Worm (Caenorhabditis elegans) whole organism, L1 larva: ENCODE measurements around the gene aakb-1.

Source experiments
- C04F5.9 ChIP-seq: sonication (generic microtip); optimal IDR thresholded peaks from 2 replicates; lab custom pipeline; 2016; ENCODE audit warnings: missing genetic modification characterization, missing compliant biosample characterization
- F16B12.6 ChIP-seq: fragments of 150-350 bp; optimal IDR thresholded peaks from 2 replicates; lab custom pipeline; 2014; ENCODE audit warnings: missing biosample characterization, missing genetic modification characterization
- alr-1 ChIP-seq: fragments of 200-800 bp; sonication (Bioruptor generic); optimal IDR thresholded peaks from 2 replicates; lab custom pipeline; 2018; ENCODE audit warnings: borderline replicate concordance, mild to moderate bottlenecking, missing genetic modification characterization, missing compliant biosample characterization
- aly-2 ChIP-seq: fragments of 150-350 bp; optimal IDR thresholded peaks from 2 replicates; lab custom pipeline; 2014; ENCODE audit warnings: missing biosample characterization, missing genetic modification characterization
- blmp-1 ChIP-seq: fragments of 150-350 bp; optimal IDR thresholded peaks from 2 replicates; lab custom pipeline; 2014; ENCODE audit warnings: missing biosample characterization, missing genetic modification characterization
- ceh-88 ChIP-seq: fragments of 200-800 bp; sonication (Bioruptor generic); IDR thresholded peaks from 2 replicates; pipeline ENCODE4 v1.3.6; 2022; ENCODE audit warnings: missing genetic modification characterization, missing compliant biosample characterization
- ceh-90 ChIP-seq: sonication (generic microtip); optimal IDR thresholded peaks from 2 replicates; lab custom pipeline; 2016; ENCODE audit warnings: missing genetic modification characterization, missing compliant biosample characterization
- dpl-1 ChIP-seq, 3 experiments: fragments of 150-350 bp in 2 of 3; sonication (generic microtip) in 1 of 3; optimal IDR thresholded peaks; 2 replicates each; lab custom pipeline; 2014 to 2017; ENCODE audit warnings: missing biosample characterization in 3 of 3, missing genetic modification characterization in 3 of 3, missing genetic modification reagents in 3 of 3
- dsc-1 ChIP-seq: sonication (generic microtip); optimal IDR thresholded peaks from 2 replicates; lab custom pipeline; 2016; ENCODE audit warnings: mild to moderate bottlenecking, missing genetic modification characterization, missing compliant biosample characterization
- efl-1 ChIP-seq, 4 experiments: fragments of 150-350 bp; optimal IDR thresholded peaks in 3 of 4; peaks in 1 of 4; 1 replicate in 1 of 4; 2 replicates in 3 of 4; lab custom pipeline; 2014; ENCODE audit warnings: missing biosample characterization in 2 of 4, missing genetic modification characterization in 2 of 4, missing genetic modification reagents in 2 of 4
- elt-3 ChIP-seq, 6 experiments: fragments of 150-350 bp in 1 of 6; sonication (generic microtip); optimal IDR thresholded peaks; 2 replicates each; lab custom pipeline; 2017 to 2018; ENCODE audit warnings: missing biosample characterization in 6 of 6, missing genetic modification characterization in 6 of 6, inconsistent platforms in 1 of 6
- fos-1 ChIP-seq: fragments of 150-350 bp; optimal IDR thresholded peaks from 2 replicates; lab custom pipeline; 2014; ENCODE audit warnings: missing biosample characterization, missing genetic modification characterization
- grh-1 ChIP-seq: fragments of 200-800 bp; sonication (Bioruptor generic); IDR thresholded peaks from 2 replicates; pipeline ENCODE4 v1.3.6; 2022; ENCODE audit warnings: missing genetic modification reagents, missing genetic modification characterization, missing compliant biosample characterization
- hlh-17 ChIP-seq: fragments of 200-800 bp; sonication (Bioruptor generic); optimal IDR thresholded peaks from 2 replicates; lab custom pipeline; 2018; ENCODE audit warnings: missing genetic modification characterization, mild to moderate bottlenecking, missing compliant biosample characterization, moderate library complexity, borderline replicate concordance
- hpl-2 ChIP-seq: fragments of 150-350 bp; optimal IDR thresholded peaks from 2 replicates; lab custom pipeline; 2014; ENCODE audit warnings: missing biosample characterization, missing genetic modification reagents, missing genetic modification characterization
- jun-1 ChIP-seq: fragments of 150-350 bp; optimal IDR thresholded peaks from 2 replicates; lab custom pipeline; 2014; ENCODE audit warnings: missing biosample characterization, missing genetic modification reagents, missing genetic modification characterization
- lin-13 ChIP-seq: fragments of 150-350 bp; optimal IDR thresholded peaks from 2 replicates; lab custom pipeline; 2014; ENCODE audit warnings: missing biosample characterization, missing genetic modification reagents, missing genetic modification characterization
- lin-15B ChIP-seq: fragments of 150-350 bp; sonication (generic microtip); optimal IDR thresholded peaks from 3 replicates; lab custom pipeline; 2014; ENCODE audit warnings: missing biosample characterization, missing genetic modification characterization
- lin-39 ChIP-seq: fragments of 150-350 bp; optimal IDR thresholded peaks from 2 replicates; lab custom pipeline; 2014; ENCODE audit warnings: missing biosample characterization, missing genetic modification reagents, missing genetic modification characterization
- lir-3 ChIP-seq: sonication (generic microtip); optimal IDR thresholded peaks from 2 replicates; lab custom pipeline; 2016; ENCODE audit warnings: mild to moderate bottlenecking, missing genetic modification characterization, moderate library complexity, missing compliant biosample characterization; ENCODE audit not compliant: poor library complexity
- lsy-2 ChIP-seq, 2 experiments: fragments of 150-350 bp; optimal IDR thresholded peaks; 2 replicates each; lab custom pipeline; 2014; ENCODE audit warnings: missing biosample characterization in 2 of 2, missing genetic modification characterization in 2 of 2
- mef-2 ChIP-seq: fragments of 150-350 bp; optimal IDR thresholded peaks from 2 replicates; lab custom pipeline; 2014; ENCODE audit warnings: missing biosample characterization, missing genetic modification characterization
- nhr-11 ChIP-seq: fragments of 150-350 bp; optimal IDR thresholded peaks from 2 replicates; lab custom pipeline; 2014; ENCODE audit warnings: missing biosample characterization, missing genetic modification characterization
- nhr-12 ChIP-seq: sonication (generic microtip); optimal IDR thresholded peaks from 2 replicates; lab custom pipeline; 2017; ENCODE audit warnings: missing biosample characterization, missing genetic modification characterization
- nhr-20 ChIP-seq: sonication (generic microtip); optimal IDR thresholded peaks from 2 replicates; lab custom pipeline; 2016; ENCODE audit warnings: mild to moderate bottlenecking, missing genetic modification characterization, missing compliant biosample characterization
- nhr-237 ChIP-seq: fragments of 150-350 bp; optimal IDR thresholded peaks from 2 replicates; lab custom pipeline; 2014; ENCODE audit warnings: missing biosample characterization, missing genetic modification characterization
- nhr-77 ChIP-seq: fragments of 150-350 bp; optimal IDR thresholded peaks from 2 replicates; lab custom pipeline; 2014; ENCODE audit warnings: missing biosample characterization, missing genetic modification characterization
- nhr-84 ChIP-seq: sonication (generic microtip); optimal IDR thresholded peaks from 2 replicates; lab custom pipeline; 2017; ENCODE audit warnings: missing biosample characterization, missing genetic modification characterization
- nhr-85 ChIP-seq: sonication (generic microtip); peaks from one replicate; lab custom pipeline; 2016; ENCODE audit warnings: missing genetic modification characterization, inconsistent platforms, missing compliant biosample characterization
- nhr-90 ChIP-seq: sonication (generic microtip); optimal IDR thresholded peaks from 2 replicates; lab custom pipeline; 2016; ENCODE audit warnings: mild to moderate bottlenecking, missing genetic modification characterization, missing compliant biosample characterization; ENCODE audit not compliant: poor library complexity
- pag-3 ChIP-seq: sonication (generic microtip); optimal IDR thresholded peaks from 2 replicates; lab custom pipeline; 2017; ENCODE audit warnings: missing genetic modification characterization, mild to moderate bottlenecking, missing compliant biosample characterization, antibody characterized with exemption, borderline replicate concordance; ENCODE audit not compliant: insufficient read depth
- pax-3 ChIP-seq: fragments of 200-800 bp; sonication (Bioruptor generic); optimal IDR thresholded peaks from 2 replicates; lab custom pipeline; 2018; ENCODE audit warnings: mild to moderate bottlenecking, missing genetic modification characterization, moderate library complexity, missing compliant biosample characterization
- skn-1 ChIP-seq: fragments of 150-350 bp; optimal IDR thresholded peaks from 2 replicates; lab custom pipeline; 2014; ENCODE audit warnings: missing biosample characterization, missing genetic modification characterization
- snu-23 ChIP-seq: sonication (generic microtip); optimal IDR thresholded peaks from 2 replicates; lab custom pipeline; 2016; ENCODE audit warnings: missing genetic modification characterization, missing compliant biosample characterization
- sptf-1 ChIP-seq: fragments of 150-350 bp; optimal IDR thresholded peaks from 2 replicates; lab custom pipeline; 2014; ENCODE audit warnings: missing biosample characterization, missing genetic modification characterization
- swsn-7 ChIP-seq: sonication (generic microtip); optimal IDR thresholded peaks from 2 replicates; lab custom pipeline; 2016; ENCODE audit warnings: missing genetic modification characterization, missing compliant biosample characterization
- tbx-2 ChIP-seq: sonication (generic microtip); optimal IDR thresholded peaks from 2 replicates; lab custom pipeline; 2016; ENCODE audit warnings: missing genetic modification characterization, missing compliant biosample characterization
- tlp-1 ChIP-seq: fragments of 150-350 bp; optimal IDR thresholded peaks from 2 replicates; lab custom pipeline; 2014; ENCODE audit warnings: missing biosample characterization, missing genetic modification characterization
- unc-130 ChIP-seq: fragments of 150-350 bp; optimal IDR thresholded peaks from 2 replicates; lab custom pipeline; 2017; ENCODE audit warnings: missing biosample characterization, missing genetic modification characterization, inconsistent platforms
- unc-62 ChIP-seq: fragments of 150-350 bp; optimal IDR thresholded peaks from 2 replicates; lab custom pipeline; 2014; ENCODE audit warnings: missing biosample characterization, missing genetic modification reagents, missing genetic modification characterization
- xbp-1 ChIP-seq: sonication (generic microtip); optimal IDR thresholded peaks from 2 replicates; lab custom pipeline; 2016; ENCODE audit warnings: missing genetic modification characterization, missing compliant biosample characterization
- ztf-11 ChIP-seq, 2 experiments: sonication (generic microtip); optimal IDR thresholded peaks; 2 replicates each; lab custom pipeline; 2016 to 2017; ENCODE audit warnings: missing genetic modification characterization in 2 of 2, missing biosample characterization in 1 of 2, missing compliant biosample characterization in 1 of 2
- ztf-4 ChIP-seq: fragments of 150-350 bp; optimal IDR thresholded peaks from 2 replicates; lab custom pipeline; 2014; ENCODE audit warnings: missing biosample characterization, missing genetic modification characterization

The aakb-1 gene

DNA sequence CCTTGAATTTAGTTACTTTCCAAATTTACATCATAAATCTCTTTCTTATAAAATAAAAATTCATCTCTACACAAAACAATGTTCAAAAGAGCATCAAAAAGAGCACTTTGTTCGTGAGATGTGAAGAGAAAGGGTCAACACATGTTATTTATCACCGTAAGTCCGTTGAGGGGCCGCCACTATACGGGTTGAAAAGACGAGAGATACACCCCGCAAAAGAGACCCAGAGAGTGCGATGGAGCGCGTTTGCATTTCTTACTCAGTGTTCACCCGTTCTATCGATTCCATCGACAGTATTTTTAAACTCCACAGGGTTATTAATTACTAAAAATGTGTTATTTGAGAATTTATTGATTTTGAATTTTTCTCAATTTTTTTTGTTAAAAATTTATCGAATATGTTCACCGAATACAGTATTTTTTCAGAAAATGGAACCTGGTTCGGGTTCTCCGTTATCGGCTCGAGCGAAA, 28.7 kb upstream of the aakb-1 start, which contains the start of gene pix-1 (continued):
- no peak for TF ChIP-seq pag-3

DNA sequence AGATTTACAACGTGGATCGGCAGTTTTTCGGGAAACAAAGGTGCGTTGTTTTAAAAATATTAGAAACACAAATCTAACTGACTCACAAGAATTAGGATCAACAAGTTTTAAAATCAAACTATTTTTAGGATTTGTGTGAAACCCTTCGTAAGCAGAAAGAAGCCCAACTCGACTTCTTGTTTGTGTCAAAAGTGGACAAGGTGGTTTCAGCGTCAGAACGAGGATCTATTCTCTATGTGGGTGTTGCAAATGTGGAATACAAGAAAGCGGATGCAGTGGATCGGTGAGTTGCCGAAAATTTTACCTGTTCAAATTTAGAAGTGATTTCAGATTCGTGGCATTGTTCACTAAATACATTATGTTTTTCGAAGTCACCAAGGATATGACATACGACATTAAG, 26.6 kb upstream of the aakb-1 start:
- TF ChIP-seq lin-15B (no peak), elt-3 (tag; optimal IDR thresholded peaks at IDR 0.05; lab: Kevin White, UChicago) (no peak), nhr-90 (tag; lab: Kevin White, UChicago) (no peak), nhr-237 (no peak), ceh-88 (GFP tag; lab: Robert Waterston, UW) (no peak), lin-39 (tag; lab: Kevin White, UChicago) (no peak), nhr-77 (tag; lab: Kevin White, UChicago) (no peak), nhr-85 (no peak), dsc-1 (no peak), hpl-2 (GFP tag; lab: Kevin White, UChicago) (no peak), nhr-20 (no peak), fos-1 (tag; lab: Kevin White, UChicago) (no peak), grh-1 (GFP tag; lab: Robert Waterston, UW) (no peak), alr-1 (no peak), skn-1 (no peak), ztf-4 (no peak)
- TF ChIP-seq, all 84 proteins: peak for 0

DNA sequence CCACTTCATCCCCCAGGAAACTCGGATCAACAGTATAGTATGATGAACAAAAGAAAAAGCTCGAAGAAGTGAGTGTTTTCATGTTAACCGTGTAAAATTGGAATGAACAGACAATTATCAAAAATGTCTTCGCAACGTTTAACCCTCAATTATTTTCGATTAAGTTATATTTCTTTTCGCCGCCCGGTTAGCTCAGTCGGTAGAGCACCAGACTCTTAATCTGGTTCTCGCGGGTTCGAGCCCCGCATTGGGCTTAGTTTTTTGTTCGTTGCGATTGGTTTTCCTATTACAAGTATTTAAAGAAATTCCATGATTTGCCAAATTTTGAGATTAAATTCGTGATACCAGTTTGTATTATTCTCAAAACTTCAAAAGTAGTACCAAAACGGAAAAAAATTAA, 25.8 kb upstream of the aakb-1 start:
- no peak for TF ChIP-seq unc-130 (tag; lab: Kevin White, UChicago)
- no peak for TF ChIP-seq efl-1 (optimal IDR thresholded peaks at IDR 0.05; lab: Kevin White, UChicago)
- peak in 1 of 2 experiments; percentile 23 for TF ChIP-seq efl-1 (GFP tag; optimal IDR thresholded peaks at IDR 0.05 in 1 of 2; lab: Kevin White, UChicago)
- TF ChIP-seq nhr-12 (tag; lab: Kevin White, UChicago) = no peak

DNA sequence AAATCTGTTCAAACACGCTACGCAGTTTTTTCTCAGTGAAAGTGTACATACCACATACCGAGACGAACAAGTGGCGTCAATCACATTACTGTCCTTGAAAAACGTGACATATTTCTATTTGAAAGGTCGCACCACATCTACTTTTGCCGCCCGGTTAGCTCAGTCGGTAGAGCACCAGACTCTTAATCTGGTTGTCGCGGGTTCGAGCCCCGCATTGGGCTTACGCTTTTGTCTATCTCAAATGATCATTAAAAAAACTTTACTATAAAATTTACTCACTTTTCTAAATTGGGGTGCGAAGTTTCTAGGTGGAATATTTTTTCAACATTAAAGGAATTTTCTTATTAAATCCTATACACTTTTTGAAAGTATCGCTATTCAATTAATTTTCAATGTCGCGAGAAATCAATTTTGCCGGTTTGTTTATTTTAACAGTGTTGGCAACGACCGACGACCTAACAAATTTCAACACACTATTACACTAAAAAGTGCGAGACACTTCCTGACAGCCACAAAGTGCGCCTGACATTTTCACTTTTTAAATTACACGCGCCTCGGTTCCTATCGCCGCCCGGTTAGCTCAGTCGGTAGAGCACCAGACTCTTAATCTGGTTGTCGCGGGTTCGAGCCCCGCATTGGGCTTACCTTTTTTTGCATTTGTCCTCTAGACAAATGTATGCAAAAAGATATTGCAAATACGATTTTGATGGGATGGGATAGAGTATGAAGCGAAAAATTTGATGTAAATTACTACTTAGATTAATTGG, 25.2 kb upstream of the aakb-1 start:
- TF ChIP-seq xbp-1 (tag; lab: Kevin White, UChicago) (peak; percentile 16), nhr-77 (tag; lab: Kevin White, UChicago) (peak; percentile 40), dpl-1 (GFP tag; optimal IDR thresholded peaks at IDR 0.05; lab: Kevin White, UChicago) (peak in 1 of 3 experiments; percentile 2), lin-13 (GFP tag; lab: Kevin White, UChicago) (no peak), ceh-88 (GFP tag; lab: Robert Waterston, UW) (no peak), pag-3 (no peak), elt-3 (tag; optimal IDR thresholded peaks at IDR 0.05; lab: Kevin White, UChicago) (peak in 2 of 6 experiments; percentile 35 to 36), tbx-2 (tag; lab: Kevin White, UChicago) (peak; percentile 8), efl-1 (optimal IDR thresholded peaks at IDR 0.05; lab: Kevin White, UChicago) (no peak), efl-1 (GFP tag; optimal IDR thresholded peaks at IDR 0.05 in 1 of 2; lab: Kevin White, UChicago) (peak in 1 of 2 experiments; percentile 28), fos-1 (tag; lab: Kevin White, UChicago) (no peak), nhr-20 (peak; percentile 31), ceh-90 (no peak), unc-130 (tag; lab: Kevin White, UChicago) (no peak), ztf-11 (tag; optimal IDR thresholded peaks at IDR 0.05; lab: Kevin White, UChicago) (no peak), hlh-17 (GFP tag; lab: Kevin White, UChicago) (no peak), jun-1 (no peak), skn-1 (peak; percentile 16), grh-1 (GFP tag; lab: Robert Waterston, UW) (no peak), C04F5.9 (tag; lab: Kevin White, UChicago) (no peak), lin-39 (tag; lab: Kevin White, UChicago) (no peak), lir-3 (tag; lab: Kevin White, UChicago) (no peak), nhr-11 (no peak), pax-3 (no peak), aly-2 (tag; lab: Kevin White, UChicago) (no peak), nhr-237 (no peak), sptf-1 (tag; lab: Kevin White, UChicago) (no peak), F16B12.6 (tag; lab: Kevin White, UChicago) (no peak), snu-23 (GFP tag; lab: Kevin White, UChicago) (peak; percentile 46), unc-62 (GFP tag; lab: Kevin White, UChicago) (no peak), swsn-7 (tag; lab: Kevin White, UChicago) (peak; percentile 23), nhr-84 (tag; lab: Kevin White, UChicago) (no peak), lsy-2 (tag; optimal IDR thresholded peaks at IDR 0.05; lab: Kevin White, UChicago) (peak in 1 of 2 experiments; percentile 21), blmp-1 (tag; lab: Kevin White, UChicago) (peak; percentile 52), tlp-1 (tag; lab: Kevin White, UChicago) (no peak), mef-2 (tag; lab: Kevin White, UChicago) (no peak)
